Fruit fly (Drosophila melanogaster) whole organism, wandering third instar larva: ENCODE data around the gene Sce.
A peak's percentile ranks its signal among the peaks of the same experiment; 100 is the strongest.

Source experiments
- Abd-B ChIP-seq: fragments of >200 bp; optimal IDR thresholded peaks from 2 replicates; lab custom pipeline; 2017; ENCODE audit warnings: missing biosample characterization, missing genetic modification characterization
- CG32264 ChIP-seq: fragments of 200-800 bp; sonication (Bioruptor generic); optimal IDR thresholded peaks from 2 replicates; lab custom pipeline; 2016; ENCODE audit warnings: missing biosample characterization, missing genetic modification characterization
- CrebA ChIP-seq: fragments of 200-800 bp; sonication (Bioruptor generic); optimal IDR thresholded peaks from 2 replicates; lab custom pipeline; 2016; ENCODE audit warnings: missing biosample characterization, mild to moderate bottlenecking, missing genetic modification characterization, borderline replicate concordance
- Dfd ChIP-seq: fragments of >200 bp; optimal IDR thresholded peaks from 2 replicates; lab custom pipeline; 2017; ENCODE audit warnings: missing biosample characterization, missing genetic modification characterization
- Dif ChIP-seq: fragments of 200-275, 200-300 bp; sonication (Bioruptor generic); optimal IDR thresholded peaks from 2 replicates; lab custom pipeline; 2018; ENCODE audit warnings: missing biosample characterization, missing genetic modification characterization; ENCODE audit not compliant: partially characterized antibody
- GATAd ChIP-seq: sonication (Bioruptor generic); optimal IDR thresholded peaks from 2 replicates; lab custom pipeline; 2016; ENCODE audit warnings: missing biosample characterization, missing genetic modification characterization
- HLH106 ChIP-seq: fragments of 200-800 bp; optimal IDR thresholded peaks from 3 replicates; lab custom pipeline; 2019; ENCODE audit warnings: missing biosample characterization, mild to moderate bottlenecking, missing genetic modification characterization, moderate library complexity
- Hnf4 ChIP-seq: fragments of 200-800 bp; sonication (Bioruptor generic); optimal IDR thresholded peaks from 2 replicates; lab custom pipeline; 2016; ENCODE audit warnings: missing biosample characterization, mild to moderate bottlenecking, missing genetic modification characterization
- Hr78 ChIP-seq: fragments of >200 bp; optimal IDR thresholded peaks from 2 replicates; lab custom pipeline; 2017; ENCODE audit warnings: missing biosample characterization, missing genetic modification characterization
- Hr83 ChIP-seq: fragments of 200-300 bp; sonication (Bioruptor generic); optimal IDR thresholded peaks from 2 replicates; lab custom pipeline; 2016; ENCODE audit warnings: missing biosample characterization, mild to moderate bottlenecking, missing genetic modification characterization, moderate library complexity; ENCODE audit not compliant: poor library complexity, severe bottlenecking
- Jra ChIP-seq: sonication (Bioruptor generic); optimal IDR thresholded peaks from 2 replicates; lab custom pipeline; 2016; ENCODE audit warnings: missing biosample characterization, missing genetic modification characterization
- Myc ChIP-seq: fragments of >200 bp; optimal IDR thresholded peaks from 2 replicates; lab custom pipeline; 2017
- N ChIP-seq: fragments of >200 bp; optimal IDR thresholded peaks from 2 replicates; lab custom pipeline; 2018; ENCODE audit warnings: missing biosample characterization, missing external identifiers, missing genetic modification characterization
- OdsH ChIP-seq: fragments of 200-800 bp; sonication (Bioruptor generic); optimal IDR thresholded peaks from 2 replicates; lab custom pipeline; 2016; ENCODE audit warnings: missing biosample characterization, mild to moderate bottlenecking, missing genetic modification characterization
- Rel ChIP-seq, 2 experiments: fragments of 200-800 bp; sonication (Bioruptor generic) in 1 of 2; optimal IDR thresholded peaks; 2 replicates in 1 of 2; 3 replicates in 1 of 2; lab custom pipeline; 2016 to 2019; ENCODE audit warnings: mild to moderate bottlenecking in 2 of 2, missing biosample characterization in 2 of 2, missing genetic modification characterization in 2 of 2, moderate library complexity in 1 of 2
- Sp1 ChIP-seq: fragments of 200-800 bp; sonication (Bioruptor generic); optimal IDR thresholded peaks from 3 replicates; lab custom pipeline; 2019; ENCODE audit warnings: missing biosample characterization, mild to moderate bottlenecking, missing genetic modification characterization, moderate library complexity
- br ChIP-seq: fragments of 200-800 bp; sonication (Bioruptor generic); optimal IDR thresholded peaks from 2 replicates; lab custom pipeline; 2016; ENCODE audit warnings: missing biosample characterization, missing genetic modification characterization
- brk ChIP-seq: fragments of 200-800 bp; sonication (Bioruptor generic); optimal IDR thresholded peaks from 2 replicates; lab custom pipeline; 2016; ENCODE audit warnings: missing biosample characterization, mild to moderate bottlenecking, missing genetic modification characterization
- dmrt93B ChIP-seq: fragments of 200-800 bp; sonication (Bioruptor generic); optimal IDR thresholded peaks from 2 replicates; lab custom pipeline; 2018; ENCODE audit warnings: missing biosample characterization, mild to moderate bottlenecking, missing genetic modification characterization
- dsf ChIP-seq: sonication (Bioruptor generic); optimal IDR thresholded peaks from 2 replicates; lab custom pipeline; 2016; ENCODE audit warnings: missing biosample characterization, missing genetic modification characterization, borderline replicate concordance
- ey ChIP-seq: fragments of 200-800 bp; sonication (Bioruptor generic); optimal IDR thresholded peaks from 2 replicates; lab custom pipeline; 2016; ENCODE audit warnings: missing biosample characterization, missing genetic modification characterization
- foxo ChIP-seq, 2 experiments: fragments of 200-800 bp; sonication (Bioruptor generic); optimal IDR thresholded peaks; 2 replicates in 1 of 2; 3 replicates in 1 of 2; lab custom pipeline; 2016 to 2017; ENCODE audit warnings: missing biosample characterization in 2 of 2, missing genetic modification characterization in 2 of 2
- fru ChIP-seq: fragments of 200-800 bp; sonication (Bioruptor generic); optimal IDR thresholded peaks from 3 replicates; lab custom pipeline; 2016; ENCODE audit warnings: missing biosample characterization, mild to moderate bottlenecking, missing genetic modification characterization
- h ChIP-seq: fragments of 200-800 bp; sonication (Bioruptor generic); optimal IDR thresholded peaks from 3 replicates; lab custom pipeline; 2016; ENCODE audit warnings: missing biosample characterization, mild to moderate bottlenecking, missing genetic modification characterization
- jim ChIP-seq: fragments of 175-275, 200-325 bp; sonication (Bioruptor generic); optimal IDR thresholded peaks from 2 replicates; lab custom pipeline; 2016; ENCODE audit warnings: missing biosample characterization, mild to moderate bottlenecking, missing genetic modification characterization
- lola ChIP-seq: fragments of >200 bp; optimal IDR thresholded peaks from 2 replicates; lab custom pipeline; 2017; ENCODE audit warnings: missing biosample characterization, missing genetic modification characterization
- pan ChIP-seq: fragments of >200 bp; optimal IDR thresholded peaks from 2 replicates; lab custom pipeline; 2017
- rgr ChIP-seq: fragments of 200-800 bp; sonication (Bioruptor generic); optimal IDR thresholded peaks from 3 replicates; lab custom pipeline; 2016; ENCODE audit warnings: missing biosample characterization, mild to moderate bottlenecking, missing genetic modification characterization
- sage ChIP-seq: fragments of 200-800 bp; sonication (Bioruptor generic); optimal IDR thresholded peaks from 2 replicates; lab custom pipeline; 2016; ENCODE audit warnings: missing biosample characterization, mild to moderate bottlenecking, missing genetic modification characterization
- sv ChIP-seq: fragments of 200-800 bp; sonication (Bioruptor generic); optimal IDR thresholded peaks from 3 replicates; lab custom pipeline; 2016; ENCODE audit warnings: missing biosample characterization, missing genetic modification characterization
- tai ChIP-seq: sonication (Bioruptor generic); optimal IDR thresholded peaks from 2 replicates; lab custom pipeline; 2016; ENCODE audit warnings: missing biosample characterization, missing genetic modification characterization
- woc ChIP-seq: sonication (Bioruptor generic); optimal IDR thresholded peaks from 2 replicates; lab custom pipeline; 2016; ENCODE audit warnings: missing biosample characterization, mild to moderate bottlenecking, missing genetic modification characterization

The Sce gene

DNA sequence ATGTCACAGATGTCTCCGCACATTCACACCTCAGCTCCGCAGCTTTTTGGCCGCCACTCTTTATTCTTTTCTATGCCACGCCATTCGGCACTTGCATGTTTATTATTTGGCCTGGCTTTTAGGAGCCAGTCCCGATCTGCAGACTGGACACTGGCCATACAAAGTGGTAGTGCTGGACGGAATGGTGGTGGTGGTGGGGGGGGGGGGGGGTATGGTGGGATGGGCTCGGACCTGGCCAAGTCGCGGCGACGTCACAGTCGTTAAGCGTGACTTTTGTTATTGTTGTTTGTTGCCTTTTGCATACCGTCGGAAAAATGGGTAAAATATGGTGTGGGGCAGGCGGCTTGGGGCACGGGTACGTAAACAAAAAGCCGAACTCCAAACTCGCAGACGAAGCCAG lies 3.2 kb upstream of the Sce start:
- no peak for TF ChIP-seq sv (GFP tag; lab: Kevin White, UChicago)
- no peak for TF ChIP-seq CG32264 (GFP tag; lab: Kevin White, UChicago)

DNA sequence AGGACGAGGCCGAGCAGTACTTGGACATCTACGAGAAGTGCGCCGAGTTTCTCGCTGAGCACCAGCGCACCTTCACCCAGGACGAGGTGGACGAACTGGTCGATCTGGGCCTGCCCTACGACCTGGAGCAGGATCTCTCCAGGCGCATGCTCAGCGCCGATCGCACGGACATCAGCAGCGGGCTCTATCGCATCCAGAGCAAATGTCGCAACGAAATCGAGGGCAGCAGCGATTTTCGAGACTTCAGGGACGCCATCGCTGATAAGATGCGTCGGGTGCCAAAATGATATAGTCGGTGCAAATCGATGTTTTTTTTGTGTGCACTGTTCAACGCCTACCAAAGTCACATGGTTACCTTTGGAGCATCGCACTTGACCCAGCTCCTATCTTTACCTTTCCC lies 2.2 kb downstream of the Sce start:
- TF ChIP-seq dmrt93B = no peak
- no peak for TF ChIP-seq sv (GFP tag; lab: Kevin White, UChicago)
- no peak for TF ChIP-seq foxo (GFP tag; optimal IDR thresholded peaks at IDR 0.05; lab: Kevin White, UChicago)
- TF ChIP-seq jim = no peak
- TF ChIP-seq pan = no peak
- no peak for TF ChIP-seq Dif (GFP tag; lab: Kevin White, UChicago)
- TF ChIP-seq brk (GFP tag; lab: Kevin White, UChicago) = no peak
- no peak for TF ChIP-seq rgr (GFP tag; lab: Kevin White, UChicago)
- TF ChIP-seq HLH106 (tag; lab: Kevin White, UChicago) = no peak
- TF ChIP-seq GATAd (GFP tag; lab: Kevin White, UChicago) = no peak
- no peak for TF ChIP-seq Rel (GFP tag; optimal IDR thresholded peaks at IDR 0.05; lab: Kevin White, UChicago)
- TF ChIP-seq Rel (tag; optimal IDR thresholded peaks at IDR 0.05; lab: Kevin White, UChicago) = no peak

DNA sequence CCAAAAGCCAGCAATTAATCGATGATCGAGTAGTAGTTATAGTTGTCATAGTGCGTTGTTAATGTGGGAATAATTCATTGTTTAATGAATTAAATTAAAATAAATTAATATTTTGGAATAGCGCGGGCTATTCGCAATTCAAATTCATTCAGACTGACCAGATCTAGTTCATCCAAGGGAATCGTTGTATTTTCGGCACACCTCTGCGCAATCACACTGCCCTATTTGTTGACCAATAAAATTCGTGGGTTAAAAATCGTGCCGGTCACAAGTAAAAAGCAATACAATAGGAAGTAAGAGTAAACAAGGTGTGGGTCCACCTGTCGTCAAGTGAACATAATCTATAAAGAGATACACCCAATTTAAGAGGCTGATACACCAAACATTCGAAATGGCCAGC lies 2.8 kb downstream of the Sce start, which contains the start of gene CG12883:
Gene CG12883, plus strand, starts transcription at position 273 of the 400 bp plus-strand sequence.
- TF ChIP-seq lola (GFP tag; lab: Kevin White, UChicago) = no peak
- TF ChIP-seq Dfd (GFP tag; lab: Kevin White, UChicago) = no peak
- TF ChIP-seq Jra (GFP tag; lab: Kevin White, UChicago) = no peak
- TF ChIP-seq OdsH = no peak
- no peak for TF ChIP-seq CrebA (GFP tag; lab: Kevin White, UChicago)
- no peak for TF ChIP-seq jim
- TF ChIP-seq tai (GFP tag; lab: Kevin White, UChicago) = no peak
- no peak for TF ChIP-seq Rel (GFP tag; optimal IDR thresholded peaks at IDR 0.05; lab: Kevin White, UChicago)
- TF ChIP-seq Rel (tag; optimal IDR thresholded peaks at IDR 0.05; lab: Kevin White, UChicago) = peak; percentile 2
- TF ChIP-seq Abd-B = no peak
- no peak for TF ChIP-seq fru (GFP tag; lab: Kevin White, UChicago)
- TF ChIP-seq Hnf4 = peak; percentile 24
- TF ChIP-seq Hr83 (GFP tag; lab: Kevin White, UChicago) = no peak
- TF ChIP-seq brk (GFP tag; lab: Kevin White, UChicago) = no peak
- no peak for TF ChIP-seq N (GFP tag; lab: Kevin White, UChicago)
- TF ChIP-seq Sp1 (GFP tag; lab: Kevin White, UChicago) = no peak
- TF ChIP-seq Hr78 (GFP tag; lab: Kevin White, UChicago) = no peak

DNA sequence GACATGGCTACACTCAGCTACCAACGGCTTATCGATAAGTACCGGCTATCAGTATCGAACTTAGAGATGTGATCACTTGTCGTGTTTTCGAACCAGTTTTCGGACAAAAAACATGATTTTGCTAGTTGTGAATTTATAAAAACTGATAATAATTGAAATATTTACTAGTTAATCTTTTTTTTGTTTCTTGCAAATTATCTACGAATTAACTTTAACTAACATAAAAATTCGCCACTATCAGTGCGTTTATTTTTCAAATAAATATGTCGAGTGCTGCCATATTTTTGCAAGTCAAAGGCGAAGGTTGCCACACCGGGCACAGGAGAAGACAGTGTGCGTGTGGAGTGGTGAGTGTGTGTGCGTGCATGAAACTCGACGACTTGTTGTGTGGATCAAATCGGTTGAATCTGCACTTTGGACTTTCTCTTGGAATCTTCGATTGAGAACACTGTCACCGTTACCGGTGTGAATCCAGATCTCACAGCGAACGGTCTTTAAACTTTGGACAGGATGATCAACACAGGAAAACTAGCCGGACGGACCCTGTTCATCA lies 4.6 kb downstream of the Sce start, which contains the start of gene Hsdl2:
Gene Hsdl2, plus strand, starts transcription at position 349 of the 553 bp plus-strand sequence.
- TF ChIP-seq h (GFP tag; lab: Kevin White, UChicago) (peak; percentile 67), sv (GFP tag; lab: Kevin White, UChicago) (peak; percentile 38), dsf (GFP tag; lab: Kevin White, UChicago) (no peak), Hnf4 (peak; percentile 97), br (GFP tag; lab: Kevin White, UChicago) (peak; percentile 50), HLH106 (tag; lab: Kevin White, UChicago) (peak; percentile 33), foxo (GFP tag; optimal IDR thresholded peaks at IDR 0.05; lab: Kevin White, UChicago) (peak in 1 of 2 experiments; percentile 51), fru (GFP tag; lab: Kevin White, UChicago) (peak; percentile 60), pan (no peak), OdsH (peak; percentile 11), Rel (GFP tag; optimal IDR thresholded peaks at IDR 0.05; lab: Kevin White, UChicago) (no peak), Rel (tag; optimal IDR thresholded peaks at IDR 0.05; lab: Kevin White, UChicago) (no peak), sage (GFP tag; lab: Kevin White, UChicago) (no peak), ey (GFP tag; lab: Kevin White, UChicago) (peak; percentile 61), rgr (GFP tag; lab: Kevin White, UChicago) (peak; percentile 37), GATAd (GFP tag; lab: Kevin White, UChicago) (peak; percentile 56), woc (GFP tag; lab: Kevin White, UChicago) (no peak), Myc (lab: Kevin White, UChicago) (peak; percentile 45), brk (GFP tag; lab: Kevin White, UChicago) (no peak), tai (GFP tag; lab: Kevin White, UChicago) (no peak)
